Worm (Caenorhabditis elegans): ENCODE data around the gene tni-3.

DNA sequence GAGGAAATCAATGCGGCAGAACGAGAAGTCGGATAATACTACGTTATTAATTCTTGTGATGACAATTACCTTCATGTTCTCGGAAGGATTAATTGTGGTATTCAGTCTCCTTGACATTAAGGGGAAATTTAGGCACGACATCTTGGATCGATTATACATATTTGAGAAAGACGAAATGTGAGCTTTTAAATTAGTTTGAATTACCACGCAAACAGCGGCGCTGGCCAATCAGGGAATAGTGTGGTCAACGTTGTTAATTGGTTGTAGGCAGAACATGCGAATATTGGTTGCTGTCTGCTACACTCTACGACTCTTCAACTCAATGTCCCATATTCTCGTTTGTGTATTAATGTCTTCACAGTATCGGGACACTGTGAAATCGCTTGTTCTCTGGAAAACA, 40.0 kb upstream of the tni-3 start, which contains the start of gene F49A5.10:
- TF ChIP-seq rnt-1 (tag; optimal IDR thresholded peaks at IDR 0.05) (no peak), pag-3 (tag; optimal IDR thresholded peaks at IDR 0.05; ENCODE audit: borderline replicate concordance) (no peak), ama-1 (optimal IDR thresholded peaks at IDR 0.05) (no peak), ceh-2 (tag; optimal IDR thresholded peaks at IDR 0.05) (no peak), dve-1 (tag; optimal IDR thresholded peaks at IDR 0.05) (no peak), unc-3 (GFP tag; conservative IDR thresholded peaks at IDR 0.05) (no peak), unc-3 (tag; optimal IDR thresholded peaks at IDR 0.05) (no peak)
